Fruit fly (Drosophila melanogaster) whole organism, embryonic: ENCODE measurements around the gene CG16789.

Experiments used
- Atf-2 ChIP-seq: fragments of 200-800 bp; sonication (Bioruptor generic); optimal IDR thresholded peaks from 2 replicates; lab custom pipeline; 2016; ENCODE audit warnings: missing biosample characterization, missing genetic modification characterization
- B-H1 ChIP-seq: fragments of 200-800 bp; sonication (Bioruptor generic); IDR thresholded peaks from 3 replicates; pipeline ENCODE4 v1.3.6; 2022; ENCODE audit warnings: missing biosample characterization, missing genetic modification characterization
- B-H2 ChIP-seq: fragments of 200-800 bp; sonication (Bioruptor generic); optimal IDR thresholded peaks from 2 replicates; lab custom pipeline; 2018; ENCODE audit warnings: missing biosample characterization, mild to moderate bottlenecking, missing genetic modification characterization
- CG10274 ChIP-seq: fragments of 200-800 bp; sonication (Bioruptor generic); optimal IDR thresholded peaks from 3 replicates; lab custom pipeline; 2017; ENCODE audit warnings: missing biosample characterization, mild to moderate bottlenecking, missing genetic modification characterization
- CG10366 ChIP-seq: fragments of 200-800 bp; sonication (Bioruptor generic); IDR thresholded peaks from 2 replicates; pipeline ENCODE4 v1.3.6; 2022; ENCODE audit warnings: missing biosample characterization, missing genetic modification characterization
- CG10959 ChIP-seq: fragments of 200-800 bp; sonication (Bioruptor generic); IDR thresholded peaks from 2 replicates; pipeline ENCODE4 v1.3.6; 2022; ENCODE audit warnings: missing biosample characterization, missing genetic modification characterization
- CG11696 ChIP-seq: fragments of 200-800 bp; sonication (Bioruptor generic); IDR thresholded peaks from 2 replicates; pipeline ENCODE4 v1.3.6; 2022; ENCODE audit warnings: missing biosample characterization, missing genetic modification characterization
- CG11723 ChIP-seq: fragments of 200-800 bp; sonication (Bioruptor generic); optimal IDR thresholded peaks from 2 replicates; lab custom pipeline; 2017; ENCODE audit warnings: missing biosample characterization, mild to moderate bottlenecking, missing genetic modification characterization
- CG13624 ChIP-seq: fragments of 200-800 bp; sonication (Bioruptor generic); optimal IDR thresholded peaks from 2 replicates; lab custom pipeline; 2016; ENCODE audit warnings: missing biosample characterization, missing genetic modification characterization
- CG14014 ChIP-seq: fragments of 200-800 bp; sonication (Bioruptor generic); IDR thresholded peaks from 2 replicates; pipeline ENCODE4 v1.3.6; 2022; ENCODE audit warnings: missing biosample characterization, missing genetic modification characterization
- CG30403 ChIP-seq: fragments of 200-800 bp; sonication (Bioruptor generic); optimal IDR thresholded peaks from 3 replicates; lab custom pipeline; 2016; ENCODE audit warnings: missing biosample characterization, missing genetic modification characterization
- CG31441 ChIP-seq: fragments of 200-800 bp; sonication (Bioruptor generic); IDR thresholded peaks from 2 replicates; pipeline ENCODE4 v1.3.6; 2022; ENCODE audit warnings: missing biosample characterization, missing genetic modification characterization
- CG4404 ChIP-seq: fragments of 200-800 bp; sonication (Bioruptor generic); IDR thresholded peaks from 2 replicates; pipeline ENCODE4 v1.3.6; 2022; ENCODE audit warnings: missing biosample characterization, missing genetic modification characterization
- CG5180 ChIP-seq: fragments of 200-800 bp; sonication (Bioruptor generic); optimal IDR thresholded peaks from 3 replicates; lab custom pipeline; 2017; ENCODE audit warnings: missing biosample characterization, missing genetic modification characterization, mild to moderate bottlenecking, moderate library complexity, missing genetic modification reagents
- CG6272 ChIP-seq: fragments of 200-800 bp; sonication (Bioruptor generic); IDR thresholded peaks from 2 replicates; pipeline ENCODE4 v1.3.6; 2022; ENCODE audit warnings: missing biosample characterization, missing genetic modification characterization
- CG8089 ChIP-seq: fragments of 200-800 bp; sonication (Bioruptor generic); optimal IDR thresholded peaks from 3 replicates; lab custom pipeline; 2016; ENCODE audit warnings: missing biosample characterization, missing genetic modification characterization
- CG9609 ChIP-seq: fragments of 200-800 bp; sonication (Bioruptor generic); optimal IDR thresholded peaks from 3 replicates; lab custom pipeline; 2016; ENCODE audit warnings: missing biosample characterization, missing genetic modification characterization
- Chrac-16 ChIP-seq: fragments of 200-800 bp; sonication (Bioruptor generic); optimal IDR thresholded peaks from 3 replicates; lab custom pipeline; 2016; ENCODE audit warnings: missing biosample characterization, missing genetic modification characterization
- D19B ChIP-seq: fragments of 200-800 bp; sonication (Bioruptor generic); optimal IDR thresholded peaks from 2 replicates; lab custom pipeline; 2017; ENCODE audit warnings: missing biosample characterization, mild to moderate bottlenecking, missing genetic modification characterization
- Dip3 ChIP-seq: fragments of 200-800 bp; sonication (Bioruptor generic); optimal IDR thresholded peaks from 3 replicates; lab custom pipeline; 2016; ENCODE audit warnings: missing biosample characterization, missing genetic modification characterization
- Doc3 ChIP-seq: fragments of 200-800 bp; sonication (Bioruptor generic); IDR thresholded peaks from 3 replicates; pipeline ENCODE4 v1.3.6; 2022; ENCODE audit warnings: missing biosample characterization, missing genetic modification characterization; ENCODE audit not compliant: partially characterized antibody
- Eip74EF ChIP-seq, 2 experiments: fragments of 200-800 bp in 1 of 2; fragments of >200 bp in 1 of 2; sonication (Bioruptor generic) in 1 of 2; optimal IDR thresholded peaks; 2 replicates each; lab custom pipeline; 2017 to 2019; ENCODE audit warnings: missing biosample characterization in 2 of 2, missing genetic modification characterization in 2 of 2, mild to moderate bottlenecking in 1 of 2, moderate library complexity in 1 of 2
- Fer2 ChIP-seq: fragments of 200-800 bp; sonication (Bioruptor generic); optimal IDR thresholded peaks from 2 replicates; lab custom pipeline; 2018; ENCODE audit warnings: missing biosample characterization, mild to moderate bottlenecking, missing genetic modification characterization, moderate library complexity
- H15 ChIP-seq: fragments of 200-800 bp; sonication (Bioruptor generic); IDR thresholded peaks from 3 replicates; pipeline ENCODE4 v1.3.6; 2022; ENCODE audit warnings: missing biosample characterization, missing genetic modification characterization
- Hr3 ChIP-seq: fragments of 200-800 bp; sonication (Bioruptor generic); optimal IDR thresholded peaks from 3 replicates; lab custom pipeline; 2016; ENCODE audit warnings: missing biosample characterization, missing genetic modification characterization
- Hsf ChIP-seq: fragments of 200-800 bp; sonication (Bioruptor generic); optimal IDR thresholded peaks from 3 replicates; lab custom pipeline; 2016; ENCODE audit warnings: missing biosample characterization, missing genetic modification characterization
- MBD-R2 ChIP-seq: fragments of 200-800 bp; sonication (Bioruptor generic); IDR thresholded peaks from 2 replicates; pipeline ENCODE4 v1.3.6; 2022; ENCODE audit warnings: missing biosample characterization, missing genetic modification characterization
- NfI ChIP-seq: fragments of 200-800 bp; sonication (Bioruptor generic); optimal IDR thresholded peaks from 3 replicates; lab custom pipeline; 2018; ENCODE audit warnings: missing biosample characterization, mild to moderate bottlenecking, missing genetic modification characterization, moderate library complexity
- Rx ChIP-seq: fragments of 200-800 bp; sonication (Bioruptor generic); IDR thresholded peaks from 2 replicates; pipeline ENCODE4 v1.3.6; 2022; ENCODE audit warnings: missing biosample characterization, missing genetic modification characterization
- Sox102F ChIP-seq: fragments of 200-800 bp; sonication (Bioruptor generic); optimal IDR thresholded peaks from 2 replicates; lab custom pipeline; 2018; ENCODE audit warnings: missing biosample characterization, mild to moderate bottlenecking, missing genetic modification characterization, moderate library complexity
- TFAM ChIP-seq: fragments of 200-800 bp; sonication (Bioruptor generic); optimal IDR thresholded peaks from 2 replicates; lab custom pipeline; 2017; ENCODE audit warnings: missing biosample characterization, missing genetic modification characterization, inconsistent platforms
- Usf ChIP-seq: fragments of 200-800 bp; sonication (Bioruptor generic); optimal IDR thresholded peaks from 2 replicates; lab custom pipeline; 2017; ENCODE audit warnings: missing genotype, missing biosample characterization, missing genetic modification characterization
- cad ChIP-seq: fragments of >200 bp; optimal IDR thresholded peaks from 2 replicates; lab custom pipeline; 2017; ENCODE audit warnings: missing biosample characterization, missing genetic modification characterization
- crol ChIP-seq: fragments of 200-800 bp; sonication (Bioruptor generic); IDR thresholded peaks from 2 replicates; pipeline ENCODE4 v1.3.6; 2022; ENCODE audit warnings: missing biosample characterization, missing genetic modification characterization
- en ChIP-seq: fragments of 200-800 bp; sonication (Bioruptor generic); optimal IDR thresholded peaks from 2 replicates; lab custom pipeline; 2016; ENCODE audit warnings: missing biosample characterization, missing genetic modification characterization
- gfzf ChIP-seq: fragments of 200-800 bp; sonication (Bioruptor generic); optimal IDR thresholded peaks from 2 replicates; lab custom pipeline; 2016; ENCODE audit warnings: missing biosample characterization, mild to moderate bottlenecking, missing genetic modification characterization, moderate library complexity
- gro ChIP-seq: fragments of 200-800 bp; sonication (Bioruptor generic); optimal IDR thresholded peaks from 2 replicates; lab custom pipeline; 2016; ENCODE audit warnings: missing biosample characterization, missing genetic modification characterization
- gsb-n ChIP-seq: fragments of 200-800 bp; sonication (Bioruptor generic); optimal IDR thresholded peaks from 3 replicates; lab custom pipeline; 2018; ENCODE audit warnings: missing biosample characterization, mild to moderate bottlenecking, missing genetic modification characterization
- jing ChIP-seq: fragments of 200-800 bp; sonication (Bioruptor generic); optimal IDR thresholded peaks from 2 replicates; lab custom pipeline; 2018; ENCODE audit warnings: missing biosample characterization, mild to moderate bottlenecking, missing genetic modification characterization
- luna ChIP-seq: fragments of 200-800 bp; sonication (Bioruptor generic); optimal IDR thresholded peaks from 2 replicates; lab custom pipeline; 2016; ENCODE audit warnings: missing biosample characterization, missing genetic modification characterization
- mam ChIP-seq: fragments of 200-800 bp; sonication (Bioruptor generic); optimal IDR thresholded peaks from 3 replicates; lab custom pipeline; 2016; ENCODE audit warnings: missing biosample characterization, missing genetic modification characterization
- nau ChIP-seq: fragments of 200-800 bp; sonication (Bioruptor generic); optimal IDR thresholded peaks from 3 replicates; lab custom pipeline; 2017; ENCODE audit warnings: missing biosample characterization, mild to moderate bottlenecking, missing genetic modification characterization, missing genetic modification reagents
- nom ChIP-seq: fragments of 200-800 bp; sonication (Bioruptor generic); optimal IDR thresholded peaks from 2 replicates; lab custom pipeline; 2017; ENCODE audit warnings: missing biosample characterization, missing genetic modification characterization, mild to moderate bottlenecking, moderate library complexity, missing genetic modification reagents
- odd ChIP-seq: fragments of 200-800 bp; sonication (Bioruptor generic); optimal IDR thresholded peaks from 2 replicates; lab custom pipeline; 2017; ENCODE audit warnings: missing biosample characterization, mild to moderate bottlenecking, missing genetic modification characterization
- rib ChIP-seq: fragments of 200-800 bp; sonication (Bioruptor generic); IDR thresholded peaks from 2 replicates; pipeline ENCODE4 v1.3.6; 2022; ENCODE audit warnings: missing biosample characterization, missing genetic modification characterization
- sens ChIP-seq: fragments of 200-800 bp; sonication (Bioruptor generic); peaks from one replicate; lab custom pipeline; 2016; ENCODE audit warnings: missing biosample characterization, missing genetic modification characterization
- sisA ChIP-seq: fragments of 200-800 bp; sonication (Bioruptor generic); IDR thresholded peaks from 2 replicates; pipeline ENCODE4 v1.3.6; 2022; ENCODE audit warnings: missing biosample characterization, missing genetic modification characterization
- ssp ChIP-seq: fragments of 200-800 bp; sonication (Bioruptor generic); IDR thresholded peaks from 2 replicates; pipeline ENCODE4 v1.3.6; 2022; ENCODE audit warnings: missing biosample characterization, missing genetic modification characterization
- stwl ChIP-seq: fragments of 200-800 bp; sonication (Bioruptor generic); optimal IDR thresholded peaks from 3 replicates; lab custom pipeline; 2018; ENCODE audit warnings: missing biosample characterization, mild to moderate bottlenecking, missing genetic modification characterization, moderate library complexity
- tx ChIP-seq: fragments of 200-800 bp; sonication (Bioruptor generic); optimal IDR thresholded peaks from 2 replicates; lab custom pipeline; 2016; ENCODE audit warnings: missing biosample characterization, missing genetic modification characterization
- wek ChIP-seq: fragments of 200-800 bp; sonication (Bioruptor generic); optimal IDR thresholded peaks from 3 replicates; lab custom pipeline; 2018; ENCODE audit warnings: missing biosample characterization, mild to moderate bottlenecking, missing genetic modification characterization, moderate library complexity
- wor ChIP-seq: fragments of 200-800 bp; sonication (Bioruptor generic); IDR thresholded peaks from 2 replicates; pipeline ENCODE4 v1.3.6; 2022; ENCODE audit warnings: missing biosample characterization, missing genetic modification characterization

CG16789 gene

DNA sequence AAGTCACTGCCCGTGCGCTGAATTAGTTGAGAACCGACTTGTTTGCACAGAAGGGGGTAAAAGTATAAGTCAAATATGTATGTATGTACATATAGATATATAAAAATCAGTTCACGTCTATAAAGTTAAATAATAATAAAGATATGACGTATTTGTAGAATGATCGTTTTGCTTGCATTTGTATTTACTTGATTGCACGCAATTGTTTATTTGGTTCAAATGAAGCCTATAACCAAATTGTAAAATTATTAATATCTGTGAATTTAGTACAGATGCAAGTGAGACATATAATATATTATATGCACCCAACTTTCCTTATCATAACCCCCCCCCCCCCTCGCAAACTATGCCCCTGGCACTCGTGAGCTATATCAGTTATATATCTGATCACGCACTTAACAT lies 34.6 kb downstream of the CG16789 start (continued):
- TF ChIP-seq sens = peak; percentile 72
- TF ChIP-seq sisA (GFP tag; lab: Robert Waterston, UW) = no peak
- no peak for TF ChIP-seq Hsf (GFP tag; lab: Kevin White, UChicago)
- no peak for TF ChIP-seq CG9609 (GFP tag; lab: Kevin White, UChicago)
- TF ChIP-seq en (GFP tag; lab: Kevin White, UChicago) = no peak
- no peak for TF ChIP-seq CG10366 (GFP tag; lab: Robert Waterston, UW)
- no peak for TF ChIP-seq stwl (tag; lab: Kevin White, UChicago)
- no peak for TF ChIP-seq Chrac-16
- peak; percentile 2 for TF ChIP-seq NfI
- TF ChIP-seq cad = no peak
- peak; percentile 50 for TF ChIP-seq CG31441 (GFP tag; lab: Robert Waterston, UW)
- TF ChIP-seq rib (GFP tag; lab: Robert Waterston, UW) = no peak
- TF ChIP-seq Fer2 (tag; lab: Kevin White, UChicago) = peak; percentile 23
- TF ChIP-seq CG10274 (GFP tag; lab: Kevin White, UChicago) = peak; percentile 13
- TF ChIP-seq CG5180 = peak; percentile 46
- no peak for TF ChIP-seq Rx
- peak; percentile 25 for TF ChIP-seq CG30403
- peak; percentile 27; the same call in 1 of the 3 replicates for TF ChIP-seq B-H1
- TF ChIP-seq crol = 0 out of 2 replicates have a peak, but pooled peaks have one; percentile 19
- no peak for TF ChIP-seq wor (GFP tag; lab: Robert Waterston, UW)
- peak; percentile 41 for TF ChIP-seq Usf (GFP tag; lab: Kevin White, UChicago)
- no peak for TF ChIP-seq H15
- TF ChIP-seq gsb-n = peak; percentile 16
- TF ChIP-seq CG8089 (GFP tag; lab: Kevin White, UChicago) = no peak
- peak in 1 of 2 experiments; percentile 14 for TF ChIP-seq Eip74EF (GFP tag; optimal IDR thresholded peaks at IDR 0.05; lab: Kevin White, UChicago)
- TF ChIP-seq CG6272 (GFP tag; lab: Robert Waterston, UW) = no peak
- peak; percentile 31 for TF ChIP-seq wek (GFP tag; lab: Kevin White, UChicago)
- no peak for TF ChIP-seq gro (GFP tag; lab: Kevin White, UChicago)
- TF ChIP-seq CG4404 (GFP tag; lab: Robert Waterston, UW) = no peak
- no peak for TF ChIP-seq CG11696 (GFP tag; lab: Robert Waterston, UW)
- peak; percentile 41 for TF ChIP-seq D19B
- TF ChIP-seq jing (GFP tag; lab: Kevin White, UChicago) = no peak
- TF ChIP-seq ssp = no peak
- peak; percentile 34 for TF ChIP-seq nau (GFP tag; lab: Kevin White, UChicago)
- no peak for TF ChIP-seq mam (GFP tag; lab: Kevin White, UChicago)
- TF ChIP-seq gfzf (GFP tag; lab: Kevin White, UChicago) = no peak
- no peak for TF ChIP-seq Doc3
- TF ChIP-seq CG13624 (GFP tag; lab: Kevin White, UChicago) = peak; percentile 33
- TF ChIP-seq CG10959 (GFP tag; lab: Robert Waterston, UW) = no peak
- TF ChIP-seq Sox102F = peak; percentile 23
- no peak for TF ChIP-seq Dip3 (GFP tag; lab: Kevin White, UChicago)
- TF ChIP-seq CG11723 (GFP tag; lab: Kevin White, UChicago) = peak; percentile 2
- no peak for TF ChIP-seq Atf-2
- TF ChIP-seq tx (GFP tag; lab: Kevin White, UChicago) = no peak
- peak; percentile 11; the same call in 1 of the 2 replicates for TF ChIP-seq MBD-R2 (GFP tag; lab: Robert Waterston, UW)
- peak; percentile 9 for TF ChIP-seq odd (GFP tag; lab: Kevin White, UChicago)
- TF ChIP-seq B-H2 (GFP tag; lab: Kevin White, UChicago) = no peak
- no peak for TF ChIP-seq Hr3 (GFP tag; lab: Kevin White, UChicago)
- no peak for TF ChIP-seq TFAM (GFP tag; lab: Kevin White, UChicago)
- peak; percentile 13 for TF ChIP-seq nom (GFP tag; lab: Kevin White, UChicago)
- TF ChIP-seq CG14014 (GFP tag; lab: Robert Waterston, UW) = no peak
- TF ChIP-seq luna = no peak
